Fruit fly (Drosophila melanogaster) whole organism, embryonic: ENCODE results near the gene CG6628.
A peak's percentile ranks its signal among the peaks of the same experiment; 100 is the strongest.

Experiments
- Blimp-1 ChIP-seq: fragments of 200-800 bp; sonication (Bioruptor generic); optimal IDR thresholded peaks from 3 replicates; lab custom pipeline; 2018; ENCODE audit warnings: missing biosample characterization, missing genetic modification characterization, mild to moderate bottlenecking, moderate library complexity, missing genetic modification reagents
- BtbVII ChIP-seq: fragments of 200-800 bp; sonication (Bioruptor generic); optimal IDR thresholded peaks from 3 replicates; lab custom pipeline; 2017; ENCODE audit warnings: missing biosample characterization, mild to moderate bottlenecking, missing genetic modification characterization
- CG11456 ChIP-seq: fragments of 200-800 bp; sonication (Bioruptor generic); IDR thresholded peaks from 3 replicates; pipeline ENCODE4 v1.3.6; 2022; ENCODE audit warnings: missing biosample characterization, missing genetic modification characterization
- CG11504 ChIP-seq: fragments of 200-800 bp; sonication (Bioruptor generic); optimal IDR thresholded peaks from 3 replicates; lab custom pipeline; 2019; ENCODE audit warnings: missing biosample characterization, mild to moderate bottlenecking, missing genetic modification characterization, moderate library complexity
- CG12219 ChIP-seq: fragments of 200-800 bp; sonication (Bioruptor generic); optimal IDR thresholded peaks from 3 replicates; lab custom pipeline; 2018; ENCODE audit warnings: missing biosample characterization, mild to moderate bottlenecking, missing genetic modification characterization
- CG12744 ChIP-seq: fragments of 200-800 bp; sonication (Bioruptor generic); optimal IDR thresholded peaks from 2 replicates; lab custom pipeline; 2016; ENCODE audit warnings: missing biosample characterization, missing genetic modification characterization
- CG13624 ChIP-seq: fragments of 200-800 bp; sonication (Bioruptor generic); optimal IDR thresholded peaks from 2 replicates; lab custom pipeline; 2016; ENCODE audit warnings: missing biosample characterization, missing genetic modification characterization
- CG1602 ChIP-seq: fragments of 200-800 bp; sonication (Bioruptor generic); optimal IDR thresholded peaks from 3 replicates; lab custom pipeline; 2016; ENCODE audit warnings: missing biosample characterization, missing genetic modification characterization
- CG16815 ChIP-seq: fragments of 200-800 bp; sonication (Bioruptor generic); optimal IDR thresholded peaks from 3 replicates; lab custom pipeline; 2017; ENCODE audit warnings: missing biosample characterization, mild to moderate bottlenecking, missing genetic modification characterization
- CG2116 ChIP-seq: fragments of 200-800 bp; sonication (Bioruptor generic); optimal IDR thresholded peaks from 3 replicates; lab custom pipeline; 2018; ENCODE audit warnings: missing biosample characterization, mild to moderate bottlenecking, missing genetic modification characterization
- CG3407 ChIP-seq: fragments of 200-800 bp; sonication (Bioruptor generic); optimal IDR thresholded peaks from 2 replicates; lab custom pipeline; 2018; ENCODE audit warnings: missing biosample characterization, mild to moderate bottlenecking, missing genetic modification characterization
- CG5180 ChIP-seq: fragments of 200-800 bp; sonication (Bioruptor generic); optimal IDR thresholded peaks from 3 replicates; lab custom pipeline; 2017; ENCODE audit warnings: missing biosample characterization, missing genetic modification characterization, mild to moderate bottlenecking, moderate library complexity, missing genetic modification reagents
- CG6654 ChIP-seq: fragments of 200-800 bp; sonication (Bioruptor generic); optimal IDR thresholded peaks from 2 replicates; lab custom pipeline; 2017; ENCODE audit warnings: missing biosample characterization, mild to moderate bottlenecking, missing genetic modification characterization
- CG6765 ChIP-seq: fragments of 200-800 bp; sonication (Bioruptor generic); optimal IDR thresholded peaks from 3 replicates; lab custom pipeline; 2017; ENCODE audit warnings: missing biosample characterization, mild to moderate bottlenecking, missing genetic modification characterization
- CG7357 ChIP-seq: fragments of 200-800 bp; sonication (Bioruptor generic); IDR thresholded peaks from 3 replicates; pipeline ENCODE4 v1.3.6; 2022; ENCODE audit warnings: missing biosample characterization, missing genetic modification characterization
- CG7372 ChIP-seq: fragments of 200-800 bp; sonication (Bioruptor generic); IDR thresholded peaks from 2 replicates; pipeline ENCODE4 v1.3.6; 2022; ENCODE audit warnings: missing biosample characterization, missing genetic modification characterization
- CG7928 ChIP-seq: fragments of 200-800 bp; sonication (Bioruptor generic); optimal IDR thresholded peaks from 2 replicates; lab custom pipeline; 2017; ENCODE audit warnings: missing biosample characterization, mild to moderate bottlenecking, missing genetic modification characterization
- CG8388 ChIP-seq: fragments of 200-800 bp; sonication (Bioruptor generic); optimal IDR thresholded peaks from 2 replicates; lab custom pipeline; 2019; ENCODE audit warnings: missing biosample characterization, mild to moderate bottlenecking, missing genetic modification characterization, moderate library complexity
- CG8924 ChIP-seq: fragments of 200-800 bp; optimal IDR thresholded peaks from 3 replicates; lab custom pipeline; 2019; ENCODE audit warnings: missing biosample characterization, mild to moderate bottlenecking, missing genetic modification characterization, moderate library complexity
- CG9215 ChIP-seq: fragments of 200-800 bp; sonication (Bioruptor generic); IDR thresholded peaks from 2 replicates; pipeline ENCODE4 v1.3.6; 2022; ENCODE audit warnings: missing biosample characterization, missing genetic modification characterization
- D19A ChIP-seq: fragments of 200-800 bp; optimal IDR thresholded peaks from 3 replicates; lab custom pipeline; 2019; ENCODE audit warnings: missing biosample characterization, mild to moderate bottlenecking, missing genetic modification characterization, moderate library complexity
- Doc3 ChIP-seq: fragments of 200-800 bp; sonication (Bioruptor generic); IDR thresholded peaks from 3 replicates; pipeline ENCODE4 v1.3.6; 2022; ENCODE audit warnings: missing biosample characterization, missing genetic modification characterization; ENCODE audit not compliant: partially characterized antibody
- E2f2 ChIP-seq: fragments of 200-800 bp; sonication (Bioruptor generic); IDR thresholded peaks from 2 replicates; pipeline ENCODE4 v1.3.6; 2022; ENCODE audit warnings: missing biosample characterization, missing genetic modification characterization
- Fer1 ChIP-seq: fragments of 200-800 bp; sonication (Bioruptor generic); optimal IDR thresholded peaks from 2 replicates; lab custom pipeline; 2017; ENCODE audit warnings: missing biosample characterization, mild to moderate bottlenecking, missing genetic modification characterization
- GATAe ChIP-seq: fragments of 200-800 bp; sonication (Bioruptor generic); conservative IDR thresholded peaks from 2 replicates; pipeline ENCODE4 v1.3.6; 2022; ENCODE audit warnings: missing biosample characterization, missing genetic modification characterization
- Gug ChIP-seq: fragments of 200-800 bp; sonication (Bioruptor generic); IDR thresholded peaks from 4 replicates; pipeline ENCODE4 v1.3.6; 2022; ENCODE audit warnings: missing biosample characterization, missing genetic modification characterization
- Jarid2 ChIP-seq: fragments of 200-800 bp; sonication (Bioruptor generic); optimal IDR thresholded peaks from 3 replicates; lab custom pipeline; 2017; ENCODE audit warnings: mild to moderate bottlenecking, missing biosample characterization, missing genetic modification reagents, missing genetic modification characterization
- MESR4 ChIP-seq: fragments of 200-800 bp; sonication (Bioruptor generic); optimal IDR thresholded peaks from 2 replicates; lab custom pipeline; 2018; ENCODE audit warnings: missing biosample characterization, mild to moderate bottlenecking, missing genetic modification characterization, moderate library complexity
- Optix ChIP-seq: fragments of 200-800 bp; sonication (Bioruptor generic); IDR thresholded peaks from 3 replicates; pipeline ENCODE4 v1.3.6; 2022; ENCODE audit warnings: missing biosample characterization, missing genetic modification characterization
- Sox102F ChIP-seq: fragments of 200-800 bp; sonication (Bioruptor generic); optimal IDR thresholded peaks from 2 replicates; lab custom pipeline; 2018; ENCODE audit warnings: missing biosample characterization, mild to moderate bottlenecking, missing genetic modification characterization, moderate library complexity
- Ssrp ChIP-seq: fragments of 200-800 bp; sonication (Bioruptor generic); optimal IDR thresholded peaks from 2 replicates; lab custom pipeline; 2018; ENCODE audit warnings: missing biosample characterization, mild to moderate bottlenecking, missing genetic modification characterization, moderate library complexity
- Trl ChIP-seq, 3 experiments: fragments of >200 bp in 2 of 3; fragments of 200-800 bp in 1 of 3; sonication (Bioruptor generic) in 1 of 3; optimal IDR thresholded peaks; 2 replicates in 1 of 3; 3 replicates in 2 of 3; lab custom pipeline; 2016 to 2017; ENCODE audit warnings: missing biosample characterization in 1 of 3, missing genetic modification characterization in 1 of 3
- Xrp1 ChIP-seq: fragments of 200-800 bp; sonication (Bioruptor generic); IDR thresholded peaks from 2 replicates; pipeline ENCODE4 v1.3.6; 2022; ENCODE audit warnings: missing biosample characterization, missing genetic modification characterization
- ab ChIP-seq: fragments of 200-800 bp; sonication (Bioruptor generic); optimal IDR thresholded peaks from 2 replicates; lab custom pipeline; 2016; ENCODE audit warnings: missing biosample characterization, missing genetic modification characterization
- cwo ChIP-seq: fragments of 200-800 bp; sonication (Bioruptor generic); optimal IDR thresholded peaks from 3 replicates; lab custom pipeline; 2017; ENCODE audit warnings: missing biosample characterization, missing genetic modification characterization, mild to moderate bottlenecking, moderate library complexity, missing genetic modification reagents
- esg ChIP-seq: fragments of 200-800 bp; sonication (Bioruptor generic); conservative IDR thresholded peaks from 2 replicates; pipeline ENCODE4 v1.3.6; 2022; ENCODE audit warnings: missing biosample characterization, missing genetic modification characterization
- eve ChIP-seq, 2 experiments: fragments of >200 bp; optimal IDR thresholded peaks; 2 replicates each; lab custom pipeline; 2017; ENCODE audit warnings: missing biosample characterization in 2 of 2, missing genetic modification characterization in 2 of 2
- ftz-f1 ChIP-seq: fragments of 200-800 bp; sonication (Bioruptor generic); optimal IDR thresholded peaks from 2 replicates; lab custom pipeline; 2016; ENCODE audit warnings: missing biosample characterization, missing genetic modification characterization
- gsb ChIP-seq: fragments of 200-800 bp; sonication (Bioruptor generic); IDR thresholded peaks from 2 replicates; pipeline ENCODE4 v1.3.6; 2022; ENCODE audit warnings: missing biosample characterization, missing genetic modification characterization
- hbn ChIP-seq: fragments of 200-800 bp; sonication (Bioruptor generic); IDR thresholded peaks from 2 replicates; pipeline ENCODE4 v1.3.6; 2022; ENCODE audit warnings: missing biosample characterization, missing genetic modification characterization; ENCODE audit not compliant: partially characterized antibody
- insv ChIP-seq, 2 experiments: fragments of 200-800 bp; sonication (Bioruptor generic); optimal IDR thresholded peaks; 3 replicates each; lab custom pipeline; 2016 to 2018; ENCODE audit warnings: missing biosample characterization in 2 of 2, missing genetic modification characterization in 2 of 2
- jumu ChIP-seq: fragments of 200-800 bp; sonication (Bioruptor generic); optimal IDR thresholded peaks from 3 replicates; lab custom pipeline; 2016; ENCODE audit warnings: missing biosample characterization, missing genetic modification characterization
- lola ChIP-seq, 3 experiments: fragments of >200 bp in 2 of 3; fragments of 200-800 bp in 1 of 3; sonication (Bioruptor generic) in 1 of 3; optimal IDR thresholded peaks; 2 replicates each; lab custom pipeline; 2017 to 2019; ENCODE audit warnings: missing biosample characterization in 3 of 3, missing genetic modification characterization in 3 of 3, mild to moderate bottlenecking in 1 of 3, moderate library complexity in 1 of 3
- maf-S ChIP-seq: fragments of 200-800 bp; sonication (Bioruptor generic); optimal IDR thresholded peaks from 2 replicates; lab custom pipeline; 2016; ENCODE audit warnings: missing biosample characterization, missing genetic modification characterization
- mld ChIP-seq: fragments of 200-800 bp; sonication (Bioruptor generic); IDR thresholded peaks from 3 replicates; pipeline ENCODE4 v1.3.6; 2022; ENCODE audit warnings: missing biosample characterization, missing genetic modification characterization; ENCODE audit not compliant: partially characterized antibody
- odd ChIP-seq: fragments of 200-800 bp; sonication (Bioruptor generic); optimal IDR thresholded peaks from 2 replicates; lab custom pipeline; 2017; ENCODE audit warnings: missing biosample characterization, mild to moderate bottlenecking, missing genetic modification characterization
- run ChIP-seq: fragments of 200-800 bp; sonication (Bioruptor generic); optimal IDR thresholded peaks from 3 replicates; lab custom pipeline; 2018; ENCODE audit warnings: missing biosample characterization, mild to moderate bottlenecking, missing genetic modification characterization
- scrt ChIP-seq: fragments of 200-800 bp; sonication (Bioruptor generic); optimal IDR thresholded peaks from 2 replicates; lab custom pipeline; 2018; ENCODE audit warnings: missing biosample characterization, mild to moderate bottlenecking, missing genetic modification characterization, moderate library complexity
- sens-2 ChIP-seq: fragments of 200-800 bp; sonication (Bioruptor generic); IDR thresholded peaks from 2 replicates; pipeline ENCODE4 v1.3.6; 2022; ENCODE audit warnings: missing biosample characterization, missing genetic modification characterization
- tll ChIP-seq, 2 experiments: fragments of 200-800 bp in 1 of 2; fragments of >200 bp in 1 of 2; sonication (Bioruptor generic) in 1 of 2; optimal IDR thresholded peaks; 2 replicates each; lab custom pipeline; 2017 to 2019; ENCODE audit warnings: missing biosample characterization in 2 of 2, missing genetic modification characterization in 2 of 2, mild to moderate bottlenecking in 1 of 2, moderate library complexity in 1 of 2
- wor ChIP-seq: fragments of 200-800 bp; sonication (Bioruptor generic); IDR thresholded peaks from 2 replicates; pipeline ENCODE4 v1.3.6; 2022; ENCODE audit warnings: missing biosample characterization, missing genetic modification characterization

CG6628 gene

DNA sequence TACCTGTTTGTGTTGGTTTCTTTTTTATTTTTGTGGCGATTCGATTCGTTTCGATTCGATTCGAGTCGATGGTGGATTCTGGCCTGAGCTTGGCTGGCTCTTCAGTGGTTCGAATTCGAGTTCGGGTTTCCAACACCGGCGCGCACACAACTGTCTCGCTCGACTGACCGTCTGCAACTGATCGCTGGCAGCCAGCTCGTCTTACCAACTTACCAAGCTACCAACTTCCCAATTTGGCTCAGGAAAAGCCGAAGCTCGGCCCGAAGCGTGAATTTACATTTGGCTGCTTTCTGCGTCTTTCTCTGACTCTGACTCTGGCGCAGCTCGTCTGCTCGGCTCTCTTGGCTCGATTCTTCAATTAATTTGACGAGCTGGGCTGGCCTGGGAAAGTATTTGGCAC is 34.8 kb upstream of the CG6628 start, which contains the start of gene ect (continued):
- TF ChIP-seq CG7357 (GFP tag; lab: Robert Waterston, UW) (no peak), CG6654 (GFP tag; lab: Kevin White, UChicago) (no peak), run (tag; lab: Kevin White, UChicago) (no peak), Fer1 (GFP tag; lab: Kevin White, UChicago) (no peak), CG9215 (GFP tag; lab: Robert Waterston, UW) (no peak), insv (GFP tag; optimal IDR thresholded peaks at IDR 0.05; lab: Kevin White, UChicago) (no peak), Optix (no peak), gsb (GFP tag; lab: Robert Waterston, UW) (no peak), CG12219 (GFP tag; lab: Kevin White, UChicago) (no peak), CG16815 (GFP tag; lab: Kevin White, UChicago) (no peak), maf-S (GFP tag; lab: Kevin White, UChicago) (no peak), Sox102F (GFP tag; lab: Kevin White, UChicago) (no peak), cwo (GFP tag; lab: Kevin White, UChicago) (no peak), Xrp1 (no peak), CG11504 (tag; lab: Kevin White, UChicago) (no peak), BtbVII (GFP tag; lab: Kevin White, UChicago) (no peak), CG1602 (GFP tag; lab: Kevin White, UChicago) (no peak), esg (GFP tag; lab: Robert Waterston, UW) (no peak), CG7928 (GFP tag; lab: Kevin White, UChicago) (no peak), wor (no peak), CG11456 (no peak), Doc3 (no peak), ftz-f1 (GFP tag; lab: Kevin White, UChicago) (no peak), ab (no peak), CG12744 (GFP tag; lab: Kevin White, UChicago) (no peak), CG3407 (GFP tag; lab: Kevin White, UChicago) (no peak), CG8924 (tag; lab: Kevin White, UChicago) (no peak), CG6765 (GFP tag; lab: Kevin White, UChicago) (no peak), Blimp-1 (GFP tag; lab: Kevin White, UChicago) (peak; percentile 53), hbn (GFP tag; lab: Robert Waterston, UW) (no peak), CG8388 (GFP tag; lab: Kevin White, UChicago) (no peak), sens-2 (GFP tag; lab: Robert Waterston, UW) (no peak), mld (GFP tag; lab: Robert Waterston, UW) (no peak), CG13624 (GFP tag; lab: Kevin White, UChicago) (no peak), odd (GFP tag; lab: Kevin White, UChicago) (no peak), Ssrp (tag; lab: Kevin White, UChicago) (no peak), eve (GFP tag; optimal IDR thresholded peaks at IDR 0.05; lab: Kevin White, UChicago) (no peak), MESR4 (GFP tag; lab: Kevin White, UChicago) (no peak), CG2116 (GFP tag; lab: Kevin White, UChicago) (no peak), E2f2 (no peak), jumu (GFP tag; lab: Kevin White, UChicago) (no peak), CG5180 (peak; percentile 65), scrt (GFP tag; lab: Kevin White, UChicago) (no peak), tll (GFP tag; optimal IDR thresholded peaks at IDR 0.05; lab: Kevin White, UChicago) (no peak), Jarid2 (GFP tag; lab: Kevin White, UChicago) (peak; percentile 40), D19A (no peak), Gug (no peak), GATAe (GFP tag; lab: Robert Waterston, UW) (no peak), CG7372 (GFP tag; lab: Robert Waterston, UW) (no peak), lola (GFP tag; optimal IDR thresholded peaks at IDR 0.05; lab: Kevin White, UChicago) (no peak), Trl (optimal IDR thresholded peaks at IDR 0.05; lab: Kevin White, UChicago) (peak in 1 of 2 experiments; percentile 1), Trl (GFP tag; optimal IDR thresholded peaks at IDR 0.05; lab: Kevin White, UChicago) (no peak)
